Worm (Caenorhabditis elegans) whole organism, dauer: ENCODE results near the gene ZK1240.1.
"Not testable (repeated sequence)": the region's sequence is repeated elsewhere in the genome, so short reads cannot be mapped to it uniquely, and the experiment has no call there.

ENCODE experiments used
- unc-62 ChIP-seq: sonication (generic microtip); optimal IDR thresholded peaks from 2 replicates; lab custom pipeline; 2017; ENCODE audit warnings: missing biosample characterization, missing genetic modification reagents, missing genetic modification characterization

The ZK1240.1 gene

DNA sequence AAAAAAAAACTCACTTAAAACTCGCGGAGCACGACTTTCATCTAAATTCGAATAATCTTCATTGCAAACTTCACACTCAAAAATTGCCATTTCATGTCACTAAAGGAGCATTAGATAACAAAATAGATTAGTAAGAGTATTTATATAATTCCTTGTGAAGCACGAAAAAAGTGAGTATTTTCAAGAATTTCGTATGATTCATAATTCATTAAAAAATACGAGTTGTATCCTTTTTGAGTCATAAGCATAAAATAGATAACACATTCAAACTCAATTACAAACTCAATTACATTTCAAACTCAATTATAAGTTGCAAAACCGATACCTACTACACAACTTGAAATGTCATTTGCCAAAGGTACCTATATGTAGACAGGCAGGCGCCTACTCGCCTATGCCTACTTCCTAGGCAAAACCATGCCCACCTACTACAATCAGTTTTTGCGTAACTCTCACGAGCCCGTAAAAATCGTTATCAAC lies at the start of gene ZK1240.1, which contains the start of gene ZK1240.8:
TSS of gene ZK1240.1 (plus strand) at position 430 of the 480 bp plus-strand sequence.
TSS of gene ZK1240.8 (minus strand) at position 101 of the 480 bp plus-strand sequence.
- TF ChIP-seq unc-62 (GFP tag; lab: Kevin White, UChicago), result no peak

DNA sequence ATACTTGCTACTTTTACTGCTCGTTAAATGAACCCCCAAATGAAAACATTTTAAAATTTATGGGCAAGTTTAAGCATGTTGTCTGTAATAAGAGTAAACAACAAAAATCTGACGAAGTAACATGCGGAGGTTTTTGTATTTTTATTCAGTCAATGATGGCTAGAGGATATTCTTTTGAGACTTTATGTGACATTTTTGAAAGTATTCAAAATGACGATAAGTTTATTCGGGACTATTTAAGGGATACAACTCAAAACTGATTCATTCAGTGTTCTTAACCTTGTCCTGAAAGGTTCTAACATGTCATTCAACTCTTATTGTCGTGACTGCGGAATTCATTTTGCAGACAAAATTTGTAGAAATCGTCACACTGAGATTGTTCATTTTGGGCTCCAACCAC lies 49.4 kb upstream of the ZK1240.1 start, which contains the start of gene K09F6.11:
TSS of gene K09F6.11 (plus strand) at position 301 of the 400 bp plus-strand sequence.
- no peak for TF ChIP-seq unc-62 (GFP tag; lab: Kevin White, UChicago)

DNA sequence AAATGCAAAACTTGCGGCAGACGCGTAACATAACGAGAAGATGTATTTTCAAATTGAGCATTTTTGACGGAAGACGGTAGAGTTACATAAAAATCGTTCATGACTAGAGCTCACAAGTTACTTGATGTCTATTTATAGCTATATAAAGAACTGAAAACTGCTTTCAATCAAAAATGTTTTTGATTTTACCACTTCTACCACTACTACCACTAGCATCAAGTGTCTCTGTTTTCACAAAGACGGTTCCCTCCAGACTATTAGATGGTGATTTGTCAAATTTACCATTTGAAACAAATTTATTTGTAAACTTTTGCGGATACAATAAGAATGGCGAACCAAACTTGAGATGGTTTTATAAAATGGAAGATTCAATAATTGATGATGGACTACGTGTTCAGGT lies 46.6 kb upstream of the ZK1240.1 start, which contains the start of gene K09F6.9:
TSS of gene K09F6.9 (minus strand) at position 101 of the 400 bp plus-strand sequence.
- TF ChIP-seq unc-62 (GFP tag; lab: Kevin White, UChicago), result not testable (repeated sequence)

ce11 chrII:2284703-2285102 lies 44.5 kb upstream of the ZK1240.1 start:
- TF ChIP-seq unc-62 (GFP tag; lab: Kevin White, UChicago), result no peak

ce11 chrII:2288798-2289197 lies 40.4 kb upstream of the ZK1240.1 start, which contains the start of the genes K09F6.10 and K09F6.13:
TSS of gene K09F6.10 (minus strand) at chrII:2288883.
TSS of gene K09F6.13 (plus strand) at chrII:2289114.
- TF ChIP-seq unc-62 (GFP tag; lab: Kevin White, UChicago), result no peak

ce11 chrII:2289441-2289840 lies 39.8 kb upstream of the ZK1240.1 start:
- TF ChIP-seq unc-62 (GFP tag; lab: Kevin White, UChicago), result no peak

- TF ChIP-seq unc-62 (GFP tag; lab: Kevin White, UChicago), result no peak
Observed at ce11 chrII:2292027-2292426, 37.2 kb upstream of the ZK1240.1 start, which contains the start of gene K09F6.7. TSS of gene K09F6.7 (minus strand) at chrII:2292127.

DNA sequence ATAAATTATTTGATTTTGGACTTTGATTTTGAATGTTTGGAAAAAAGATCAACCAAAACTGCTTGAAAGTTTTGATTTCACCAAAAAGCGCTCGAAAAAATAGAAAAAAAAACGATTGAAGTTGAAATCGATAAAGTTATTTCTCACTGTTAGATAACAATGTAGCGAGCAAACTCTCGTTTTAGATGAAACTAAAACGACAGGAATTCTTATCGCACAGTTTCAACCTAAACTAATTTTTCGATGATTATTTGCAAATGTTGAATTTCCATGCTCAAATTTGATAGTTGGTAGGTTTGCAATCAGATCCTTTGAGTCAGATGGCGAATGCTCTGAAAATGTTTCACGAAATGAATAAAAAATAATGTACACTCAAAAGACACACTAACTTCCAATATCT lies 36.6 kb upstream of the ZK1240.1 start:
- TF ChIP-seq unc-62 (GFP tag; lab: Kevin White, UChicago), result no peak

DNA sequence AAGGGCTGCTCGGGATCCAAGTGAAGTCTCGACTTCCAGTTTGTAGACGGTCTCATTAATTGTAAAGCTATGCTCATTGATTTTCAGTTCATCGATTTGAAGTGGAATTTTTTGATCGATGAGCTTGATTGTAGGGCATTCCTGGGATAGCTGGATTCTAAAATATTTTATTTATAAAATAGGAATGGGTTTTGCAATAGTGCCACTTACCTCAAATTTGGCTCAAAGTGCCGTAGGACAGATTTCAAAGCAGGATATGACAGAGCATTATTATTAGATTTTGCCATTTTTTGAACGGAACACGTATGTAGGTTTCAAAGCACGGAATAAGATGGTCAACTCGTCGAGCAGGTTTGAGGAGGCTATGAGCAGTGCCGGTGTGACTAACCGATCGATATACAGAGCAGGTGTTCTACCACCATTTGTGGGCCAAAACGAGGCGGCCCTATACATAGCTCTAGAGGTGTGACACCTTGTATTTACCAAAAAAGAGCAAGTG lies 33.3 kb upstream of the ZK1240.1 start, which contains the start of gene fbxc-25:
TSS of gene fbxc-25 (minus strand) at position 449 of the 499 bp plus-strand sequence.
- no peak for TF ChIP-seq unc-62 (GFP tag; lab: Kevin White, UChicago)

- TF ChIP-seq unc-62 (GFP tag; lab: Kevin White, UChicago), result no peak
Observed at ce11 chrII:2298742-2299141, 30.4 kb upstream of the ZK1240.1 start, which contains the start of gene B0281.4. TSS of gene B0281.4 (minus strand) at chrII:2298842.

- no peak for TF ChIP-seq unc-62 (GFP tag; lab: Kevin White, UChicago)
Observed at ce11 chrII:2300861-2301260, 28.3 kb upstream of the ZK1240.1 start, which contains the start of gene B0281.5. TSS of gene B0281.5 (minus strand) at chrII:2300961.

DNA sequence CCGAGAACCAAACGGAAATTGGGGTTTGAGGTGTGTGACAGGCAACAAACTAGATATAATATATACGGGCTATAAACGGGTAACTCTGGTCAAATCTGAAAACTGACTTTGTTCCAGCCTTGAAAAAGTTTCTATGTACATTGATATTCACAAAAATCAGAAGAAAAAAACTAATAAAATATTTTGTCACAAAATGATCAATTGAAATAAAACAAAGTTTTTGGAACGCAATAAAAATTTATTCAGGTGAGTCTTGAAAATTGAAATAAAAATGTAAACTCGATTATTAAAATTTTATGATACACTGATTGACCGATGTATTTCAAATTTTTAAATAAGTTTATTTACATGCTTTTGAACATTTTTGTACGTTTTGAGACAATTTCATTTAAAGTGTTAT lies 26.9 kb upstream of the ZK1240.1 start, which contains the start of gene B0281.6:
TSS of gene B0281.6 (minus strand) at position 101 of the 400 bp plus-strand sequence.
- no peak for TF ChIP-seq unc-62 (GFP tag; lab: Kevin White, UChicago)

- TF ChIP-seq unc-62 (GFP tag; lab: Kevin White, UChicago), result no peak
Observed at ce11 chrII:2304575-2304974, 24.6 kb upstream of the ZK1240.1 start.

ce11 chrII:2305507-2305906 lies 23.7 kb upstream of the ZK1240.1 start:
- no peak for TF ChIP-seq unc-62 (GFP tag; lab: Kevin White, UChicago)

- TF ChIP-seq unc-62 (GFP tag; lab: Kevin White, UChicago), result no peak
Observed at ce11 chrII:2306741-2307140, 22.5 kb upstream of the ZK1240.1 start, which contains the start of gene B0281.3. TSS of gene B0281.3 (plus strand) at chrII:2307041.

- no peak for TF ChIP-seq unc-62 (GFP tag; lab: Kevin White, UChicago)
Observed at ce11 chrII:2312747-2313146, 16.4 kb upstream of the ZK1240.1 start, which contains the start of the genes trim-21 and B0281.1. TSS of gene trim-21 (minus strand) at chrII:2312847. TSS of gene B0281.1 (plus strand) at chrII:2313067.
